Fruit fly (Drosophila melanogaster) whole organism, adult: ENCODE results near the gene Nct.

ENCODE experiments used
- CG11617 ChIP-seq: fragments of 200-800 bp; sonication (Bioruptor generic); optimal IDR thresholded peaks from 2 replicates; lab custom pipeline; 2017; ENCODE audit warnings: mild to moderate bottlenecking, missing biosample characterization, missing genetic modification reagents, missing genetic modification characterization
- CG12768 ChIP-seq: fragments of 200-800 bp; sonication (Bioruptor generic); optimal IDR thresholded peaks from 2 replicates; lab custom pipeline; 2017; ENCODE audit warnings: missing biosample characterization, missing genetic modification characterization, mild to moderate bottlenecking, moderate library complexity, missing genetic modification reagents
- CG14711 ChIP-seq: fragments of 200-800 bp; sonication (Bioruptor generic); optimal IDR thresholded peaks from 2 replicates; lab custom pipeline; 2018; ENCODE audit warnings: missing biosample characterization, mild to moderate bottlenecking, missing genetic modification characterization, moderate library complexity
- CG1620 ChIP-seq: fragments of 200-800 bp; sonication (Bioruptor generic); optimal IDR thresholded peaks from 2 replicates; lab custom pipeline; 2016; ENCODE audit warnings: missing biosample characterization, missing genetic modification characterization
- CG33017 ChIP-seq: fragments of 200-800 bp; sonication (Bioruptor generic); optimal IDR thresholded peaks from 2 replicates; lab custom pipeline; 2018; ENCODE audit warnings: missing biosample characterization, mild to moderate bottlenecking, missing genetic modification characterization, moderate library complexity
- CG5204 ChIP-seq: fragments of 200-800 bp; sonication (Bioruptor generic); optimal IDR thresholded peaks from 2 replicates; lab custom pipeline; 2016; ENCODE audit warnings: missing biosample characterization, missing genetic modification characterization
- CG7045 ChIP-seq: fragments of 200-800 bp; sonication (Bioruptor generic); optimal IDR thresholded peaks from 2 replicates; lab custom pipeline; 2017; ENCODE audit warnings: missing biosample characterization, mild to moderate bottlenecking, missing genetic modification characterization
- CG7101 ChIP-seq: fragments of 200-800 bp; sonication (Bioruptor generic); optimal IDR thresholded peaks from 2 replicates; lab custom pipeline; 2018; ENCODE audit warnings: missing biosample characterization, mild to moderate bottlenecking, missing genetic modification characterization, moderate library complexity
- Clk ChIP-seq: fragments of 200-800 bp; sonication (Bioruptor generic); optimal IDR thresholded peaks from 2 replicates; lab custom pipeline; 2017; ENCODE audit warnings: missing biosample characterization, missing genetic modification characterization
- Crg-1 ChIP-seq: fragments of 200-800 bp; sonication (Bioruptor generic); optimal IDR thresholded peaks from 2 replicates; lab custom pipeline; 2016; ENCODE audit warnings: missing biosample characterization, missing genetic modification characterization
- Hr96 ChIP-seq: fragments of 200-800 bp; sonication (Bioruptor generic); optimal IDR thresholded peaks from 2 replicates; lab custom pipeline; 2016; ENCODE audit warnings: missing biosample characterization, missing genetic modification characterization
- Mnt ChIP-seq: fragments of 200-800 bp; sonication (Bioruptor generic); optimal IDR thresholded peaks from 2 replicates; lab custom pipeline; 2016; ENCODE audit warnings: missing biosample characterization, mild to moderate bottlenecking, missing genetic modification characterization
- bab1 ChIP-seq: fragments of 200-800 bp; sonication (Bioruptor generic); optimal IDR thresholded peaks from 3 replicates; lab custom pipeline; 2019; ENCODE audit warnings: missing biosample characterization, mild to moderate bottlenecking, missing genetic modification characterization, moderate library complexity
- cic ChIP-seq: fragments of 200-800 bp; sonication (Bioruptor generic); optimal IDR thresholded peaks from 2 replicates; lab custom pipeline; 2017; ENCODE audit warnings: missing biosample characterization, mild to moderate bottlenecking, missing genetic modification characterization, moderate library complexity
- cnc ChIP-seq, 2 experiments: fragments of >200 bp; optimal IDR thresholded peaks; 2 replicates each; lab custom pipeline; 2017
- kay ChIP-seq: fragments of 200-800 bp; sonication (Bioruptor generic); peaks from one replicate; lab custom pipeline; 2016; ENCODE audit warnings: missing biosample characterization, missing genetic modification characterization, borderline replicate concordance
- ovo ChIP-seq: fragments of 200-800 bp; sonication (Bioruptor generic); optimal IDR thresholded peaks from 2 replicates; lab custom pipeline; 2016; ENCODE audit warnings: missing biosample characterization, missing genetic modification characterization
- pad ChIP-seq: fragments of 200-800 bp; sonication (Bioruptor generic); optimal IDR thresholded peaks from 3 replicates; lab custom pipeline; 2017; ENCODE audit warnings: missing biosample characterization, missing genetic modification characterization, mild to moderate bottlenecking, moderate library complexity, missing genetic modification reagents
- tj ChIP-seq: fragments of 200-800 bp; sonication (Bioruptor generic); optimal IDR thresholded peaks from 3 replicates; lab custom pipeline; 2017; ENCODE audit warnings: missing biosample characterization, mild to moderate bottlenecking, missing genetic modification characterization, moderate library complexity
- toe ChIP-seq: fragments of 200-800 bp; sonication (Bioruptor generic); optimal IDR thresholded peaks from 2 replicates; lab custom pipeline; 2016; ENCODE audit warnings: missing biosample characterization, missing genetic modification characterization

Gene Nct

DNA sequence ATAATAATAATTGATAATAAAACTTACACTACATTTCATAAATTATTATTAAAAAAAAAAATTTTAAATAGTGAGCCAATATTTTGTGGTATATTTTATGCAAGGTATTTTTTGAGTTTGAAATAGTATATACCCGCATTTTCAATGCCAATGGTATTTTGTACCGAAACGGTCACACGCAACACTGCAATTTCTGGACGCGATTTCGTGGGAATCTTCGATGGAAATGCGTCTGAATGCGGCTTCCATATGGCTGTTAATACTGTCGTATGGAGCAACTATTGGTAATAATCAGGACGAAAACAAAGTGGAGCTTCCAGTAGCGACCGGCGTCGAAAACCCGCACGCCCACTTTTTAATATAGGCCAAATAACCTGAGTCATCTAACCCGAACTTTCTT, at the start of gene Nct:
Nct (plus strand) TSS at position 173 of the 400 bp plus-strand sequence.
- TF ChIP-seq ovo (GFP tag; lab: Kevin White, UChicago) (no peak), CG11617 (GFP tag; lab: Kevin White, UChicago) (no peak), cic (GFP tag; lab: Kevin White, UChicago) (no peak), toe (no peak), cnc (optimal IDR thresholded peaks at IDR 0.05; lab: Kevin White, UChicago) (peak in 1 of 2 experiments; percentile 28), Hr96 (GFP tag; lab: Kevin White, UChicago) (no peak), Mnt (GFP tag; lab: Kevin White, UChicago) (no peak), CG7101 (no peak)

DNA sequence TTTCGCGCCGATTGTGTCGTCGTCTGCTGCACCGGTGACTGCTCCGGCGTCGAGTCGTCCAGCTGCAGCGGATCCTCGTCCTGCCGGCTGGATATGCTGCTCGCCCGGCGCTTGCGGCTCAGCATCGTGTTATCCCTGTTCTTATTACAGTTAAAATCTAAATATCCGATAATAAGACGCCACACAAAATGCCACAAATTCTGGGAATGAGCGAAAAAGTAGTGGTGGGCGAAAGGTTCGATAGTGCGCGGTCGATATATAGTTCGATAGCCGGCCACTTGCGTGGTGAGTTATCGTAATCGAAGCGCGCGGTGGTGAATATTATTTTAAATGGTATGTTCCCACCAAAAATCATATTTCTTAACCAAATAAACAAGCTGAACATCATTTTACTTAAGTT, 46.4 kb upstream of the Nct start, which contains the start of gene polybromo:
polybromo (minus strand) TSS at position 212 of the 400 bp plus-strand sequence.
- TF ChIP-seq bab1 (GFP tag; lab: Kevin White, UChicago) (peak; percentile 33), kay (GFP tag; lab: Kevin White, UChicago) (peak; percentile 15), CG12768 (no peak)

DNA sequence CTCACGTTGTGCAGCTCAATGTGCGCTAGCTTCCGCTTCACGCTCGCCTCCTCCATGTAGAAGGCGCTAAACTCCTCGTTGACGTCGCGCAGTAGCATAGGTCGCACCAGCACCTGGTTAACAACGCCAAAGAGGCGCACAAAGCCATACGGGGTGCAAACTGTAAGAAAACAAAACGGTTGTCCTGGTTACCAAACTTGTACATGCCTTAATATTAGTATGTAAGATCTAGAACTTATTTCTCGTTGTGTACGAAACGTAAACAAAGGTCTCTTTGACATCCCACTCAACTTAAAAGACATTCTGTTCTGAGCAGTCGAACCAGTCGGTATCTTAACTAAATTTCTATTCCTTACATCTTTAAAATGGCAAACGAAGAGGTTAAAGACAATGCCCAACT, 44.1 kb upstream of the Nct start, which contains the start of gene CG6980:
CG6980 (plus strand) TSS at position 301 of the 400 bp plus-strand sequence.
- TF ChIP-seq cnc (optimal IDR thresholded peaks at IDR 0.05; lab: Kevin White, UChicago) (no peak), CG5204 (GFP tag; lab: Kevin White, UChicago) (no peak)

DNA sequence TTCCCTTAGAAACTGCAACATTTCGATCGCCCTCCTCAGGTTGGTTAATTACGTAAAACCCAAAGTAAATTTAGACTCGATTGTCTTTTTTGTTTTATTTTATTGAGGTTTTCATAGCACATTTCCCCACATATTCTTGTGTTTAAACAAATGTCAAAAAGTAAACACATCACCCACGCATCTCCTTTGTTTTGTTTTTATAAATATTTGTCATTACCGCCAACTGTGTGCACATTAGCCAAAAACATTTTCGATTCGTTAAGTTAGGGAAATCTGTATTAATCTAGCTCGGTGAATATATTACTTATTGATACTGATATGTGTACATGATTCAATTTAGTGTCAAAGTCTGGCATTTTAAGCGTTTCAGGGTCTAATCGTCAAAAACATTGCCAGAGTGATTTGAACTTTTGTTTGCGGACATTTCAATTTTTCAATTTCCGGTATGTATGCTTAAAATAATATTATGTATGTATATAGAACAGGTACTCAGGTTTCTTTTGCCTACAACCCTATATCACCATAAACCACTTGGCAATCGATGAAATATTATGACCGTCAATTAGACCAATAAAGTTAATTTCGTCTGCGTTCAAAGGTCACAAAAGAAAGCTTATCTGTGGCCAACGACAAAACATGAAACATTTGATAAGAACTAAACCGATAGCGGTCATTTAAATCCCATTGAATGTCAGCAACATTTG, 41.7 kb upstream of the Nct start:
- no peak for TF ChIP-seq Mnt (GFP tag; lab: Kevin White, UChicago)
- peak; percentile 81 for TF ChIP-seq kay (GFP tag; lab: Kevin White, UChicago)
- TF ChIP-seq CG7045 (GFP tag; lab: Kevin White, UChicago): no peak
- peak; percentile 5 for TF ChIP-seq CG33017 (tag; lab: Kevin White, UChicago)

DNA sequence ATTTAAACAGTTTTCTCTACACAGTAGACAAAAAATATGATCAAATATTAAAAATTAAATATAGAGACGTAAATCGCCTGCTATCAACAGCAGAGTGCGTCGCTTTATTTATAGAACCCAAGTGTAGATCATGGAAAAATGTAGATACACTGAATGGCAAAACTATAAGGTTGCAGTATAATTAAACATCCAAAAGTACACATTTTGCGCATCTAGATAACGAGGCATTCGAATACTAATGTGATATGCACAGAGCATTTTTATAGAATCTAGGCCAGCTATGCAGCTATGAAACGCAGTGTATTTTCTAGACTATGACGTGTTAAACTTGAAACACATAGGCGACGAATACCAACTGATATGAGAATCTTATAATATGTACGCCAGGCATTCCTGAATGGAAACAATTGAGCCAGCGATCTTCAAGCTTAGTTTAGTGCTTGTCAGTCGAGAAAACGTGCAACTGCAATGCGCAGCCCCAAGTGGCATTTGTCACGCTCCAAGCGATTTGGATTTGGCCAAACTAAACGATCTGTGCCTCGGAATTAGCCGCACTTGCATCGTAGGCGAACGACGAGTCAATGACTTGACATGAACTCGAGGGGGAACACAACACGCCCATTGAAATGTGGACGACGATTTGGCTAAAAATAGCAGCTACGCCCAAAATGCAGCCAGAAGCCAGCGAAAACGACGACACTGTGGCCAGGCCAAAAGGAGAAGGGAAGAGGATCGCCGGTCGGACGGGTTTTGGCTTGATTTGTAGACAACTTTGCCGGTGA, 40.4 kb upstream of the Nct start:
- TF ChIP-seq Clk (GFP tag; lab: Kevin White, UChicago) (peak; percentile 67), tj (GFP tag; lab: Kevin White, UChicago) (peak; percentile 23), Mnt (GFP tag; lab: Kevin White, UChicago) (peak; percentile 64), CG14711 (tag; lab: Kevin White, UChicago) (peak; percentile 88), Hr96 (GFP tag; lab: Kevin White, UChicago) (peak; percentile 80), ovo (GFP tag; lab: Kevin White, UChicago) (no peak), pad (peak; percentile 70), cnc (optimal IDR thresholded peaks at IDR 0.05; lab: Kevin White, UChicago) (no peak), Crg-1 (peak; percentile 78), kay (GFP tag; lab: Kevin White, UChicago) (peak; percentile 94), CG5204 (GFP tag; lab: Kevin White, UChicago) (peak; percentile 81), cic (GFP tag; lab: Kevin White, UChicago) (peak; percentile 56), CG7101 (peak; percentile 96), CG11617 (GFP tag; lab: Kevin White, UChicago) (peak; percentile 76), CG1620 (peak; percentile 9), bab1 (GFP tag; lab: Kevin White, UChicago) (peak; percentile 79), CG7045 (GFP tag; lab: Kevin White, UChicago) (peak; percentile 91), CG12768 (peak; percentile 95), CG33017 (tag; lab: Kevin White, UChicago) (peak; percentile 97), toe (peak; percentile 48)

DNA sequence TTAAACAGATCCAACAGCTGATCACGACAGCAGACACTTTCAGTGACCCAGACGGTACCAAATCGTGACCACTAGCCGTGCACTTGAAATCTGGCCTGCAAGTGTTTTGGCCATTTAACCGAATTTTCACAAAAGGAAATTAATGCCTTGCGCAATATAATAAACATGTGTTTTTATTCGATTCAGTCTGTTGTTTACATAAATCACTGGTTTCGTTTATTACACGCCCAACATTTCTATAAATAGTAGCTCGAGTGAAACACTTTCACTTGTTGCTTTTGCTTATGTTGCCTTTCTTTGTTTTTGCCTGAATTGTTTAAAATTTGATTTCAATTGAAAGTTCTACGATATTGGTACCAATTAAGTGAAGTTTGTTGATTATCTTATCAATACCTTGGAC, 39.0 kb upstream of the Nct start:
- no peak for TF ChIP-seq kay (GFP tag; lab: Kevin White, UChicago)
- no peak for TF ChIP-seq cnc (optimal IDR thresholded peaks at IDR 0.05; lab: Kevin White, UChicago)
- no peak for TF ChIP-seq CG7045 (GFP tag; lab: Kevin White, UChicago)
- TF ChIP-seq toe: no peak
- TF ChIP-seq cic (GFP tag; lab: Kevin White, UChicago): no peak
- no peak for TF ChIP-seq CG14711 (tag; lab: Kevin White, UChicago)
- TF ChIP-seq CG11617 (GFP tag; lab: Kevin White, UChicago): no peak
- TF ChIP-seq CG33017 (tag; lab: Kevin White, UChicago): no peak
- no peak for TF ChIP-seq CG1620
- TF ChIP-seq Crg-1: no peak
- no peak for TF ChIP-seq Clk (GFP tag; lab: Kevin White, UChicago)
- TF ChIP-seq pad: no peak
- no peak for TF ChIP-seq Hr96 (GFP tag; lab: Kevin White, UChicago)
- TF ChIP-seq ovo (GFP tag; lab: Kevin White, UChicago): no peak
